Worm (Caenorhabditis elegans) whole organism, L4 larva: ENCODE data around the gene F34H10.3.

Source experiments
- D1046.2 ChIP-seq: fragments of 200-800 bp; sonication (Bioruptor generic); IDR thresholded peaks from 2 replicates; pipeline ENCODE4 v1.3.6; 2022; ENCODE audit warnings: missing genetic modification characterization, missing compliant biosample characterization
- F10B5.3 ChIP-seq: sonication (generic microtip); optimal IDR thresholded peaks from 2 replicates; lab custom pipeline; 2016; ENCODE audit warnings: mild to moderate bottlenecking, missing genetic modification characterization, missing compliant biosample characterization
- Y48G9A.11 ChIP-seq: fragments of 200-800 bp; sonication (Bioruptor generic); IDR thresholded peaks from 2 replicates; pipeline ENCODE4 v1.3.6; 2022; ENCODE audit warnings: missing genetic modification reagents, missing genetic modification characterization, missing compliant biosample characterization
- ZK546.5 ChIP-seq, 2 experiments: sonication (generic microtip); optimal IDR thresholded peaks; 2 replicates each; lab custom pipeline; 2017; ENCODE audit warnings: missing biosample characterization in 2 of 2, missing genetic modification characterization in 2 of 2
- aha-1 ChIP-seq: fragments of 150-350 bp; peaks from one replicate; lab custom pipeline; 2014; ENCODE audit warnings: missing biosample characterization, missing genetic modification characterization
- ceh-20 ChIP-seq: fragments of 200-800 bp; sonication (Bioruptor generic); IDR thresholded peaks from 2 replicates; pipeline ENCODE4 v1.3.6; 2022; ENCODE audit warnings: missing genetic modification reagents, missing genetic modification characterization, missing compliant biosample characterization
- dmd-8 ChIP-seq: fragments of 200-800 bp; sonication (Bioruptor generic); IDR thresholded peaks from 2 replicates; pipeline ENCODE4 v1.3.6; 2022; ENCODE audit warnings: missing genetic modification characterization, missing compliant biosample characterization
- duxl-1 ChIP-seq: sonication (generic microtip); optimal IDR thresholded peaks from 2 replicates; lab custom pipeline; 2016; ENCODE audit warnings: mild to moderate bottlenecking, missing genetic modification characterization, moderate library complexity, missing compliant biosample characterization; ENCODE audit not compliant: poor library complexity
- fkh-10 ChIP-seq: fragments of 150-350 bp; optimal IDR thresholded peaks from 2 replicates; lab custom pipeline; 2014; ENCODE audit warnings: missing biosample characterization, missing genetic modification reagents, missing genetic modification characterization
- fos-1 ChIP-seq: fragments of 150-350 bp; optimal IDR thresholded peaks from 2 replicates; lab custom pipeline; 2014; ENCODE audit warnings: missing biosample characterization, missing genetic modification characterization
- hlh-30 ChIP-seq: sonication (generic microtip); optimal IDR thresholded peaks from 2 replicates; lab custom pipeline; 2017; ENCODE audit warnings: antibody characterized with exemption, mild to moderate bottlenecking, missing genetic modification characterization, missing compliant biosample characterization; ENCODE audit not compliant: insufficient read depth
- hmg-1.1 ChIP-seq: fragments of 200-800 bp; sonication (Bioruptor generic); IDR thresholded peaks from 2 replicates; pipeline ENCODE4 v1.3.6; 2022; ENCODE audit warnings: missing genetic modification reagents, missing genetic modification characterization, missing compliant biosample characterization
- jun-1 ChIP-seq: fragments of 150-350 bp; optimal IDR thresholded peaks from 2 replicates; lab custom pipeline; 2014; ENCODE audit warnings: missing biosample characterization, missing genetic modification reagents, missing genetic modification characterization
- lim-7 ChIP-seq: fragments of 200-800 bp; sonication (Bioruptor generic); IDR thresholded peaks from 2 replicates; pipeline ENCODE4 v1.3.6; 2022; ENCODE audit warnings: missing genetic modification characterization, missing compliant biosample characterization
- lin-13 ChIP-seq: fragments of 150-350 bp; optimal IDR thresholded peaks from 2 replicates; lab custom pipeline; 2014; ENCODE audit warnings: missing biosample characterization, missing genetic modification reagents, missing genetic modification characterization
- lsy-2 ChIP-seq, 2 experiments: fragments of 150-350 bp in 1 of 2; sonication (generic microtip) in 1 of 2; optimal IDR thresholded peaks; 2 replicates each; lab custom pipeline; 2014 to 2017; ENCODE audit warnings: missing biosample characterization in 2 of 2, missing genetic modification characterization in 2 of 2
- madf-5 ChIP-seq, 2 experiments: fragments of 200-800 bp; sonication (Bioruptor generic); IDR thresholded peaks; 2 replicates each; pipeline ENCODE4 v1.3.6; 2022; ENCODE audit warnings: missing compliant biosample characterization in 2 of 2, missing genetic modification characterization in 2 of 2
- mdl-1 ChIP-seq, 2 experiments: fragments of 150-350 bp in 1 of 2; sonication (generic microtip) in 1 of 2; optimal IDR thresholded peaks; 2 replicates each; lab custom pipeline; 2014 to 2017; ENCODE audit warnings: missing biosample characterization in 2 of 2, missing genetic modification characterization in 2 of 2
- mep-1 ChIP-seq: fragments of 150-350 bp; sonication (generic microtip); optimal IDR thresholded peaks from 3 replicates; lab custom pipeline; 2014; ENCODE audit warnings: missing biosample characterization, missing genetic modification characterization
- mxl-3 ChIP-seq: fragments of 200-800 bp; sonication (Bioruptor generic); optimal IDR thresholded peaks from 2 replicates; lab custom pipeline; 2018; ENCODE audit warnings: mild to moderate bottlenecking, missing genetic modification characterization, missing compliant biosample characterization
- nhr-11 ChIP-seq: fragments of 150-350 bp; optimal IDR thresholded peaks from 2 replicates; lab custom pipeline; 2014; ENCODE audit warnings: missing biosample characterization, missing genetic modification characterization
- nhr-25 ChIP-seq: sonication (generic microtip); optimal IDR thresholded peaks from 2 replicates; lab custom pipeline; 2017; ENCODE audit warnings: missing genetic modification characterization, mild to moderate bottlenecking, missing compliant biosample characterization, antibody characterized with exemption, moderate library complexity, borderline replicate concordance; ENCODE audit not compliant: insufficient read depth
- nhr-28 ChIP-seq: fragments of 150-350 bp; optimal IDR thresholded peaks from 2 replicates; lab custom pipeline; 2014; ENCODE audit warnings: missing biosample characterization, missing genetic modification characterization
- nhr-6 ChIP-seq: fragments of 150-350 bp; optimal IDR thresholded peaks from 2 replicates; lab custom pipeline; 2014; ENCODE audit warnings: missing biosample characterization, missing genetic modification characterization
- saeg-2 ChIP-seq: fragments of 200-800 bp; sonication (Bioruptor generic); IDR thresholded peaks from 2 replicates; pipeline ENCODE4 v1.3.6; 2022; ENCODE audit warnings: missing genetic modification reagents, missing genetic modification characterization, missing compliant biosample characterization
- set-16 ChIP-seq: fragments of 200-800 bp; sonication (Bioruptor generic); IDR thresholded peaks from 2 replicates; pipeline ENCODE4 v1.3.6; 2022; ENCODE audit warnings: missing genetic modification reagents, missing genetic modification characterization, missing compliant biosample characterization
- spr-1 ChIP-seq: sonication (generic microtip); optimal IDR thresholded peaks from 2 replicates; lab custom pipeline; 2016; ENCODE audit warnings: mild to moderate bottlenecking, missing genetic modification characterization, missing compliant biosample characterization
- unc-130 ChIP-seq: sonication (generic microtip); optimal IDR thresholded peaks from 2 replicates; lab custom pipeline; 2016; ENCODE audit warnings: missing genetic modification reagents, missing genetic modification characterization, missing compliant biosample characterization
- unc-62 ChIP-seq, 3 experiments: fragments of 150-350 bp in 1 of 3; sonication (generic microtip); optimal IDR thresholded peaks in 2 of 3; peaks in 1 of 3; 1 replicate in 1 of 3; 2 replicates in 2 of 3; lab custom pipeline; 2014 to 2017; ENCODE audit warnings: missing biosample characterization in 3 of 3, missing genetic modification characterization in 3 of 3, missing genetic modification reagents in 3 of 3, missing genotype in 1 of 3
- zag-1 ChIP-seq: fragments of 150-350 bp; optimal IDR thresholded peaks from 2 replicates; lab custom pipeline; 2014; ENCODE audit warnings: missing biosample characterization, missing genetic modification characterization
- zfp-2 ChIP-seq: sonication (generic microtip); optimal IDR thresholded peaks from 2 replicates; lab custom pipeline; 2016; ENCODE audit warnings: mild to moderate bottlenecking, missing genetic modification characterization, missing compliant biosample characterization

Gene F34H10.3

DNA sequence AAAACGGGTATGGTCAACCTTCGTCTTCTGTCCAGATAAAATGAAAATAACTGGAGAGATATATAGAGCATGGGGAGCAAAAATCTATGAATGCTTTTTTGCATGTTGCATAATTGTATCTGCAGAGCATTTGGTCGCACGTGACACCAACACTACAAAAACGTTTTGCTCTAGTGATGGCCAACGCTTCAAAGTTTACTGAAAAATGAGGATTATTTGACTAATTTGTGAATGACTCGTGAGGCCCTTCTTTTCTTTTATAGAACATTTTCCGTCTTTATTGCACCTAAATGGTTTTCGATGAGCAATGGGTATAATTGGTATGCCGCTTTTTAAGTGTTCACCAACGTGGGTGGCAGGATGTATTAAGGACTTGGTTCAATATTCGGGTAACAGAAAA is 18.7 kb upstream of the F34H10.3 start:
- TF ChIP-seq jun-1 (tag; lab: Kevin White, UChicago) (no peak), madf-5 (GFP tag; IDR thresholded peaks at IDR 0.05; lab: Robert Waterston, UW) (no peak), mxl-3 (GFP tag; lab: Kevin White, UChicago) (no peak), fos-1 (tag; lab: Kevin White, UChicago) (no peak), dmd-8 (GFP tag; lab: Robert Waterston, UW) (no peak), ZK546.5 (tag; optimal IDR thresholded peaks at IDR 0.05; lab: Kevin White, UChicago) (no peak), lin-13 (GFP tag; lab: Kevin White, UChicago) (no peak), hmg-1.1 (no peak), ceh-20 (GFP tag; lab: Robert Waterston, UW) (no peak), unc-130 (no peak), set-16 (GFP tag; lab: Robert Waterston, UW) (no peak), Y48G9A.11 (GFP tag; lab: Robert Waterston, UW) (no peak), zfp-2 (tag; lab: Kevin White, UChicago) (no peak), mdl-1 (tag; optimal IDR thresholded peaks at IDR 0.05; lab: Kevin White, UChicago) (no peak), nhr-25 (tag; lab: Kevin White, UChicago) (no peak), saeg-2 (GFP tag; lab: Robert Waterston, UW) (no peak), zag-1 (no peak), lim-7 (GFP tag; lab: Robert Waterston, UW) (no peak), duxl-1 (tag; lab: Kevin White, UChicago) (no peak)

DNA sequence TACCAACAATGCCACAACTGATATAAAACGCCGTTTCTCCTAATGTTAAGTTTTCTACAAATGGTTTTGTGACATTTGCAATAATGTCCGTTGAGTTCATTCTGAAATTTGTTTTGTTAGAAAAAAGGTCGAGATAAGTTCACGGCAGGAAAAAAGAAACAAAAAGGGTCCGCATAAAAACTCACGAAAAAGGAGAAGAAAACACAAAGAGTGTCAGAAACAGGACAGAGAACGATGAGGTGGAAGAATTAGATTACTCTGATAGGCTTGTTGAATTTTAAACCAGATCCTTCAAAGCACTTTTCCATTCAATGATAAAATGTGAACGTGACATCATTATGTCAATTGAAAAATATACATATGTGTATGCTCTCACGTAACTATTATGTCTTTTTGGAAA is 18.2 kb upstream of the F34H10.3 start, which contains the start of gene aex-2:
Gene aex-2 (minus strand): TSS at position 101 of the 400 bp plus-strand sequence.
- TF ChIP-seq D1046.2 (GFP tag; lab: Robert Waterston, UW) (no peak), unc-62 (GFP tag; optimal IDR thresholded peaks at IDR 0.05 in 1 of 2; lab: Kevin White, UChicago) (peak in 1 of 2 experiments; percentile 48), unc-62 (tag; optimal IDR thresholded peaks at IDR 0.05; lab: Kevin White, UChicago) (no peak)

DNA sequence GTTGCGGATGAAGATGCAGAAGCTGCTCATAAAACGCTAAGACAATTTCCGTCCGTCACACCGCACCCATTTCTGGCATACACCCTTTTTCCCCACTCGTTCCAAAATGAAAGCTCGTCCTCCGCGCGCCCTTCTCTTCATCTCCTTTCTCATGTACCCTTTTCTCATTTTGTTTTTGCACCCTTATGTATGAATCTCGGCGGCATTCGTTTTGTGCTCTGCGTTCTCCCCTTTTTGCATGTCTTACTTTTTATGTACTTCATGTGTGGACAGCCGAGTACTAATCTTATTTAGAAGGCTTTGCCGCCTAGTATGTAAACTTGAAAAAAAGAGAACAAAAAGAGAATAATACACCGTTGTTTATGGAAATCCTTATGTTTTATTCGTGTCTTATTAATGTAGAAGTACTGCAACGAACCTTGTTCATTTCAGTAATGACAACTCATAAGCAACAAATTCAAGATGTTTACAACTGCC is 13.3 kb upstream of the F34H10.3 start, which contains the start of gene F34H10.4:
Gene F34H10.4 (plus strand): TSS at position 427 of the 477 bp plus-strand sequence.
- peak; percentile 85 for TF ChIP-seq fkh-10 (GFP tag; lab: Kevin White, UChicago)
- no peak for TF ChIP-seq spr-1 (tag; lab: Kevin White, UChicago)
- TF ChIP-seq unc-62 (GFP tag; optimal IDR thresholded peaks at IDR 0.05 in 1 of 2; lab: Kevin White, UChicago): peak in 1 of 2 experiments; percentile 67
- TF ChIP-seq unc-62 (tag; optimal IDR thresholded peaks at IDR 0.05; lab: Kevin White, UChicago): no peak

DNA sequence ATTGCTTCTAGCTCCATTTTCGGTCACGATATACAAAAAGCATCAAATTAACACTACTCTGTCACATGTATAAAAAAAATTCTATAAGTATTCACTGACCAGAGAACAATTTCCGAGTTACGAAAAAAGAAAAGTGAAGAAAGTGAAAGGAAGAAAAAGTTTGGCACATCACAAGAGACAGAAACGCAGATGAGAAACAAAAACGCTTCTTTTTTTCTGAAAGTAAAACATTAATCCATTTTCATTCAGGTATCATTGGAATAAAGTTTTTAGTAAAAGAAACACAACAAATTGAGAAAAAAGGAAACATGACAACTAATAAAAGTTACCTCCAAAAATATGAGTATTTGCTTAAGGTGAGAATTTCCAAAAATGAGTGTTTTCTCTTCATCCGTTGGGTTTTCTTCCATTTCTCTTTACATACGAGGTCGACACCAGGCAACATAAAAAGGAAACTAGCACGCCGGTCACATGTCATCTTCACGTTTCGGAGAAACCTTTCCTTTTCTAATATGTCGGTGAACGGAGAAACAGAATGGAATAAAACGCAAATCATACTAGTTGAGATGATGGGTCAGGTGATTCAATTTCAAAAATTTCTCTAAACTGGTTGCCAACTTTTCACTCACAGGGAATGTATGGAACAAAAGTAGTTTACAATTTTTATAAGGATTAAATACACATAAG is 8.1 kb upstream of the F34H10.3 start:
- peak; percentile 17 for TF ChIP-seq mep-1 (tag; lab: Kevin White, UChicago)
- no peak for TF ChIP-seq F10B5.3 (tag; lab: Kevin White, UChicago)
- peak in 1 of 2 experiments; percentile 54 for TF ChIP-seq mdl-1 (tag; optimal IDR thresholded peaks at IDR 0.05; lab: Kevin White, UChicago)
- TF ChIP-seq nhr-28 (tag; lab: Kevin White, UChicago): peak; percentile 40
- no peak for TF ChIP-seq nhr-11 (tag; lab: Kevin White, UChicago)
- peak; percentile 89 for TF ChIP-seq aha-1 (tag; lab: Kevin White, UChicago)
- TF ChIP-seq lsy-2 (tag; optimal IDR thresholded peaks at IDR 0.05; lab: Kevin White, UChicago): no peak
- peak in 1 of 2 experiments; percentile 94 for TF ChIP-seq unc-62 (GFP tag; optimal IDR thresholded peaks at IDR 0.05 in 1 of 2; lab: Kevin White, UChicago)
- TF ChIP-seq unc-62 (tag; optimal IDR thresholded peaks at IDR 0.05; lab: Kevin White, UChicago): no peak
- TF ChIP-seq D1046.2 (GFP tag; lab: Robert Waterston, UW): no peak
- no peak for TF ChIP-seq nhr-6
- TF ChIP-seq nhr-25 (tag; lab: Kevin White, UChicago): peak; percentile 43
- peak; percentile 75 for TF ChIP-seq hlh-30 (tag; lab: Kevin White, UChicago)
